Worm (Caenorhabditis elegans): ENCODE results near the gene gpa-3.

The gpa-3 gene

DNA sequence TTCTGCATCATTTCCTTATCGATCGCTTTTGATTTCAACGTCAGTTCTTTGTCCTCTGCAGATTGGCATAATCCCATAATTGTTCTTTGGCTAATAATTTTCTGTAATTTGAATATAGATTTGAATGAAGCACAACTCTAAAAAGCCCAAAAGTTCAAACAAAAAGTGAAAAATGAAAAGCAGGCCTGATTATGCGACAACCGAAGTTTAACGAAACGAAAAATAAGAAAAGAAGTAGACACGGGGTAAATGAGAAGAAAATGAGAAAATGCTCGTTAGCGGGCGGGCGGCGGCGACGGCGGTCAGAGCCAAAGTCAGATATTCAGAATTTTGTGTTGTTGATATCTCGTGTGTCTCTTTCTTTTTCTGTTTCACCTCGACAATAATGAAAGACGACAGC lies at the start of gene gpa-3:
gpa-3 (minus strand) TSS at position 101 of the 400 bp plus-strand sequence.
- no peak for TF ChIP-seq sma-3 (GFP tag; optimal IDR thresholded peaks at IDR 0.05)
- no peak for TF ChIP-seq alr-1 (tag; optimal IDR thresholded peaks at IDR 0.05)
- no peak for TF ChIP-seq ama-1 (optimal IDR thresholded peaks at IDR 0.05)
- TF ChIP-seq nhr-237 (tag; optimal IDR thresholded peaks at IDR 0.05), result no peak
- TF ChIP-seq ztf-4 (tag; optimal IDR thresholded peaks at IDR 0.05), result no peak

DNA sequence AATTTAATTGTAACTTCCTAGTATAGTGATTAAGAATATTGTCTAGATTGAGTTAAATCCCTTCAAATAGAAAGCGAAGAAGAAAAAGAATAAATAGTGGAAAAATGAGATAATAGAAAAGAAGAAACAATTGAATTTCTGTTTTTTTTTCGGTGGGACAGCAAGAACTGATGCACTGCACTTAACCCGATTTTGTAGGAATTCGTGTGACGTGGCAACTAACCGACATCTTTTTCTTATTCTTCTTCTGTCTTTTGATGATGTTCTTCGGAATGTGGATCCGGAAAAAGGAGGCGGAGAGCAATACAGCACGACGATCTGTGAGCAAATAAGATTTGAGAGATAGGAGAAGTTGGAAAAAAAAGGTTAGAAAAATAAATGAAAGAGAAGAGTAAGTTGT lies 49.3 kb upstream of the gpa-3 start:
- TF ChIP-seq nhr-25 (tag; optimal IDR thresholded peaks at IDR 0.05) (no peak), ztf-1 (GFP tag; conservative IDR thresholded peaks at IDR 0.05) (no peak), blmp-1 (tag; optimal IDR thresholded peaks at IDR 0.05; ENCODE audit: insufficient read depth) (no peak), nhr-21 (tag; optimal IDR thresholded peaks at IDR 0.05) (no peak), ceh-16 (tag; optimal IDR thresholded peaks at IDR 0.05) (no peak), Y55F3AM.14 (GFP tag; optimal IDR thresholded peaks at IDR 0.05) (no peak), nhr-12 (tag; optimal IDR thresholded peaks at IDR 0.05) (no peak), lin-11 (tag; optimal IDR thresholded peaks at IDR 0.05) (no peak), mdl-1 (tag; optimal IDR thresholded peaks at IDR 0.05) (no peak), nhr-237 (tag; optimal IDR thresholded peaks at IDR 0.05) (no peak), aly-2 (tag; optimal IDR thresholded peaks at IDR 0.05) (no peak), ama-1 (optimal IDR thresholded peaks at IDR 0.05) (no peak), sem-4 (tag; optimal IDR thresholded peaks at IDR 0.05) (no peak), gmeb-1 (tag; optimal IDR thresholded peaks at IDR 0.05) (no peak), mbf-1 (tag; optimal IDR thresholded peaks at IDR 0.05) (no peak), C34F6.9 (tag; optimal IDR thresholded peaks at IDR 0.05) (no peak), elt-3 (tag; optimal IDR thresholded peaks at IDR 0.05) (no peak)

DNA sequence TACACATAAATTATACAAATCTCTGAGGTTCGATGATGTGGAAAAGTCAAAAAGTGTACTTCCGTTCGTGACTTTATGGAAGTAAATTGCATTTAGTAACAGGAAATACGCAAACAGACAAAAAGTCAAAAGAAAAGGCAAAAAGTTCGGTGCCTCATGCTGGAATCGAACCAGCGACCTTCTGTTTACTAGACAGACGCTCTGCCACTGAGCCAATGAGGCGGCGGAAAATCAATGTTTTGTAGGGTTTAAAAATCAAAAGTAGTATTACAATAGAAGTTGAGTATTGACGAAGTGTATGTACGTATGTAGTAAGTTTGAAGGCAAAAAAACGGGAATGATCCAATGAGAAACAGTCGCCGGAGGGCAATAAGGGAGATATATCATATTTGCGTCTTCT lies 47.3 kb upstream of the gpa-3 start:
- peak; percentile 6 for TF ChIP-seq sma-9 (GFP tag; optimal IDR thresholded peaks at IDR 0.05)
- no peak for TF ChIP-seq sma-9 (tag; optimal IDR thresholded peaks at IDR 0.05)
- TF ChIP-seq unc-39 (tag; optimal IDR thresholded peaks at IDR 0.05), result no peak
- peak; percentile 14 for TF ChIP-seq C34F6.9 (tag; optimal IDR thresholded peaks at IDR 0.05)
- no peak for TF ChIP-seq zag-1 (tag; optimal IDR thresholded peaks at IDR 0.05)
- TF ChIP-seq nhr-129 (tag; optimal IDR thresholded peaks at IDR 0.05), result peak; percentile 59
- no peak for TF ChIP-seq nhr-77 (tag; optimal IDR thresholded peaks at IDR 0.05)
- no peak for TF ChIP-seq mbf-1 (tag; optimal IDR thresholded peaks at IDR 0.05)
- TF ChIP-seq nhr-12 (tag; optimal IDR thresholded peaks at IDR 0.05), result no peak
- TF ChIP-seq nhr-25 (tag; optimal IDR thresholded peaks at IDR 0.05), result no peak

DNA sequence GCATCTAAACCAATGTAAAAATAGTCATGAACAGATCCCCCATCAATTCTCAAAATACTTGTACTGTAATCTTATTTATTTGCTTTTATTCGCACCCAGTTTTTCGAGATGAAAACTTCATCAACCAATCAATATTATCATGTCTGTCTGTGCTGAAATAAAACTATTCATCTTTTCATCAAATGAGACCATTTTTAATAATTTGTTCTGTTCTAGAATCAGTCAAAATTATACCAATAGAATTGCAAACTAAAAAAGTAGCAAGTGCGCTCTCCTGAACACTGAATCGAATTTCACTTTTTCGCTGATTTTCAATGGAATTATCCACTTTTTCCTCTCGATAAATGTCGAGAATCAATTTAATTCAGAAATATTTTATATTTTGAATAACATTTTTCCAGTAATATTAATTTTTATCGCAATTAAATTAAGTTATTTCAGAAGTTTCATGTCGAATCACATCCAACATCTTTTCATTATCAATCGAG lies 40.4 kb upstream of the gpa-3 start, which contains the start of gene trpp-4:
trpp-4 (plus strand) TSS at position 442 of the 488 bp plus-strand sequence.
- TF ChIP-seq unc-55 (GFP tag; optimal IDR thresholded peaks at IDR 0.05) (no peak), nhr-129 (tag; optimal IDR thresholded peaks at IDR 0.05) (no peak), aly-2 (tag; optimal IDR thresholded peaks at IDR 0.05) (no peak), unc-39 (tag; optimal IDR thresholded peaks at IDR 0.05) (no peak), nhr-6 (tag; optimal IDR thresholded peaks at IDR 0.05) (no peak), lin-11 (tag; optimal IDR thresholded peaks at IDR 0.05) (no peak), F13H6.1 (tag; optimal IDR thresholded peaks at IDR 0.05) (no peak), blmp-1 (tag; optimal IDR thresholded peaks at IDR 0.05; ENCODE audit: insufficient read depth) (peak; percentile 63), C34F6.9 (tag; optimal IDR thresholded peaks at IDR 0.05) (peak; percentile 12), nhr-25 (tag; optimal IDR thresholded peaks at IDR 0.05) (no peak), egl-27 (tag; optimal IDR thresholded peaks at IDR 0.05) (no peak)

DNA sequence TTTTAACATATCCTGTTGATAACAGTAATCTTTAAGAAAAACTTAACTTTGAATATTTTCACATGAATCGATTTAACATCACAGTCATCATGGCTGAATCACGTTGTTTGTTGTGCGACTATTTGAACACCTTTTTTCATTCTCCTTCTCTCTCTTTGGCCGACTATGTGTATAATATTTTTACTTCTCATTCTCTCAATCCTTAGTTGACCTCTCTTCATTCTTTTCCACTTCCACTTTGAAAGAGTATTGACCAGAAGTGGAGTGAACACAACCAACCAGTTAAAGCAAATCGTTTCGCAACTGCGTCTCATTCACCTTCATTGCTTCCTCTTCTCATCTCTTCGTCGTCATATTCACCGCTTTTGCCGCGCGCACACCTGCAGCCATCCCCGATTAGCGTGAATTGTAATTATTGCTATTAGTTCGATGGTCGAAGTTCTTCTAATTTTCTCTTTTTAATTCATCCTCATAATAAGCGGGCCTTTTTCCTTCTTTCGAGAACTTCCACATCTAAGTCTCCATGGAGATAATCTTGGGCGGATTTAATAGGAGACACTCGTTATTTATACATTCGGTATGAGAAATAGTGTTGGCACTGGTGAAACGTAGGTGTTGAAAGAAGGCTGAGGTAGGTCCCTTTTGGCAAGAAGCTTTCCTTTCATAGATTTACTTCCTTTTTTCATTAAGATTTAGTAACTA lies 35.5 kb upstream of the gpa-3 start:
- TF ChIP-seq mbf-1 (tag; optimal IDR thresholded peaks at IDR 0.05), result no peak
- peak; percentile 35 for TF ChIP-seq nhr-25 (tag; optimal IDR thresholded peaks at IDR 0.05)

DNA sequence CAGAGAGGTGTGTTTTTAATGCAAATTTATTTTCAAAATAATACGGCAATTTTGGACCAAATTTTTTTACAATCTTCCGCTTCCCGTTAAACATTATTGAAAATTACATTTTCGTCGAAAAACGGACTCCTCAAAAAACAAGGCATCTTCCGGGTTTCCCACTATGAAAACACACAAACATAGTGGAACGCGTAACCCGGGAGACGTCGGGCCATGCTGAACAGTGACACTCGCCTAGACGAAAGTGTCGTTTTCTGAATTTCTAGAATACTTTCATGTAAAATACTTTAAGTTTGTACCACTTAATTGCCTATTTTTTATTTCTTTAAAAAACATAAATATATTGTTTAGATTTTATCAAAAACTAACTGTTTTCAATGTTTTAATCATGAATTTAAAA lies 32.4 kb upstream of the gpa-3 start:
- TF ChIP-seq skn-1 (tag; optimal IDR thresholded peaks at IDR 0.05), result no peak
- TF ChIP-seq mdl-1 (tag; optimal IDR thresholded peaks at IDR 0.05), result no peak
- TF ChIP-seq nhr-129 (tag; optimal IDR thresholded peaks at IDR 0.05), result no peak
- TF ChIP-seq alr-1 (tag; optimal IDR thresholded peaks at IDR 0.05), result no peak
- TF ChIP-seq nhr-10 (tag; optimal IDR thresholded peaks at IDR 0.05), result no peak
- peak; percentile 95 for TF ChIP-seq snpc-4 (tag; optimal IDR thresholded peaks at IDR 0.05)

Data from whole organism, L2 larva.